Worm (Caenorhabditis elegans): ENCODE data around the gene Y105C5A.508.
"Not testable (repeated sequence)": the region's sequence is repeated elsewhere in the genome, so short reads cannot be mapped to it uniquely, and the experiment has no call there.

Gene Y105C5A.508

DNA sequence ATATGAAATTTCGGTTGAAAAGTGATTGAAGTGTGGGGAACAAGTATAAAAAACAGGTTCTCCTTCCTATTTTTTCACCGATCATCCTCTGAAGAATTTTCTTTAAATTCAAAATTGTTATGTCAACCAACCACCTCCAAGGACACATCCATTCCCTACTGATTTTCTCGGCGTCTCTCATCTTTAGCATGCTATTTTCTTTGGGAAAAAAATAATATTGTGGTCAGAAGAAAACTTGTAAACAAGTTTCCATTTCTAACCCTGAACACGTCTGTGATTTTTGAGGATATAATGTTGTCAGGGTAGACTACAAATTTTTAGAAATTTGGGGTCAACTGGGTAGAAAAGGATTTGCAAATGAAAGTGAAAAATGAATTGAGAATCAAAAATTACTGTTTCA is 33.9 kb downstream of the Y105C5A.508 start:
- no peak for TF ChIP-seq F23B12.7 (tag; optimal IDR thresholded peaks at IDR 0.05; ENCODE audit: insufficient read depth)

DNA sequence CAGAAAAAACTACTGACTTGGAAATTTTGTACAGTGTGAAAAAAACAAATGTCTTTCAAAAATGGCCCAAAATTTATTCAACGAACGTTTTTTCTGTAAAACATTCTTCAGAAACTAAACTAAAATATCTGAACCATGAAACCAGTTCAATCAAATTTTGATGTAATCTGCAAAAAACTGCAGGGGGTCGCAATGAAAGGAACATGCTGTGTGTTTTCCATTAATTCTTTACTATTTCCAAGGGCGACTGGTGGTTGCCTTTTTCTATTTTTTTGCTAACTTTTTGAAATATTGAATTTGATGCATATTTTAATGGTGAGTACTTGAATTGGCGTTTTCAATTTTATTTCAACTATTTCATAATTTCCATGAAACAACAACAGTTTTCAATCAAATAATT is 47.5 kb downstream of the Y105C5A.508 start, which contains the start of gene Y105C5A.9:
Gene Y105C5A.9, plus strand, starts transcription at position 301 of the 400 bp plus-strand sequence.
- TF ChIP-seq ekl-4 (GFP tag; IDR thresholded peaks at IDR 0.05) (no peak), Y95B8A.8 (GFP tag; IDR thresholded peaks at IDR 0.05) (no peak), Y56A3A.18 (GFP tag; IDR thresholded peaks at IDR 0.05) (no peak), mes-4 (tag; optimal IDR thresholded peaks at IDR 0.05) (no peak), gei-17 (GFP tag; optimal IDR thresholded peaks at IDR 0.05) (no peak), K11D2.4 (GFP tag; IDR thresholded peaks at IDR 0.05) (no peak), akir-1 (GFP tag; optimal IDR thresholded peaks at IDR 0.05) (no peak), pha-4 (tag; optimal IDR thresholded peaks at IDR 0.05) (no peak), ceh-91 (GFP tag; IDR thresholded peaks at IDR 0.05) (no peak), F39B2.1 (GFP tag; IDR thresholded peaks at IDR 0.05) (no peak), F52B5.7 (tag; optimal IDR thresholded peaks at IDR 0.05) (no peak), die-1 (tag; optimal IDR thresholded peaks at IDR 0.05) (no peak), ztf-3 (GFP tag; optimal IDR thresholded peaks at IDR 0.05) (no peak), lsl-1 (GFP tag; optimal IDR thresholded peaks at IDR 0.05) (no peak), ceh-100 (GFP tag; IDR thresholded peaks at IDR 0.05) (no peak), unc-62 (GFP tag; optimal IDR thresholded peaks at IDR 0.05) (no peak), hrde-1 (tag; optimal IDR thresholded peaks at IDR 0.05; ENCODE audit: borderline replicate concordance) (no peak), T26A5.8 (tag; optimal IDR thresholded peaks at IDR 0.05) (no peak), him-1 (tag; optimal IDR thresholded peaks at IDR 0.05) (no peak)

DNA sequence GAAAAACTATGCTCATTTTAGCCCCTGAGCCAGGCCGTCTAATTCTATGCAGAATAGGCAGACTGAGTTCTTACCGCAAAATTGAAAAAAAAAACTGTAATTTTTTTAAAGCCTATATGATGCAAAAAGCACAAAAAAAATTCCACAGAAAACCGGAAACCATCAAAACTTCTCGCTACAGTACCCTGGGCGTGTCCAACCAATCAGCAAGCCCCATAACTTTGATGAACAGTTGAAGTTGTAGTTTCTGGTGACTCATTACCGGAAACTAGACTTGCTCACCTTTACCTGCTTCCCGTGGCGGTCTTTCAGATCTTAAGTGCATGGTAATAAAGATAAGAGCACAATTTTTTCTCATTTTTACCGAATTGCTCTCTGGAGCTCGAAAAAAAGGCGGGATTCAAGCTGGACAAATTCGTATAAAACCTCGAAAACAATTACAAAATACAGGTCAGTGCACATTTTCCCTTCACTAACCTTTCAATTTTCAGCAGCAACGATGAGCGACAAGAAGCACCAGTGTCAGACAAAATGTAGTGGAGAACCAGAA is 50.6 kb downstream of the Y105C5A.508 start, which contains the start of gene Y105C5A.1274:
Gene Y105C5A.1274, plus strand, starts transcription at position 500 of the 550 bp plus-strand sequence.
- TF ChIP-seq nfyb-1 (GFP tag; IDR thresholded peaks at IDR 0.05): peak; percentile 92

DNA sequence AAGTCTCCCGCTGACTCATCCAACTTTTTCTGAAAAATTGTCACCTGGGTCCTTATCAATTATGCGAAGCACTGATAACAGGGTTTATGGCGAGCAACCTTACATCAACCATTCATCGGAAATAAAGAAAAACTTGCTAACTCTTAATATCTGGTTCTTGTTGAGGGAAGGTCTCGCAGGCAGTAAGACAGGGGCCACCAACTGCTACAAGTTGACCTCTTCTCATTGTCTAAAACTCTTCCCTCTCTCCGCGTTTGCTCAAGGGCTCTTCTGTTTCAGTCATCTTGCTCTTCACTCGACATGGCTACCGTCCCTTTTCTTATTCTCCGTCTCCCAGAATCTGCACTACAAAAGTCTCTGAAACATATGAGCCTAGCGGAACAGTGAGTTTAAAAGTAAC is 51.7 kb downstream of the Y105C5A.508 start, which contains the start of gene Y105C5A.10:
Gene Y105C5A.10, plus strand, starts transcription at position 301 of the 400 bp plus-strand sequence.
- TF ChIP-seq ceh-40 (GFP tag; IDR thresholded peaks at IDR 0.05); F22D6.2 (tag; optimal IDR thresholded peaks at IDR 0.05); dpl-1 (GFP tag; optimal IDR thresholded peaks at IDR 0.05): not testable (repeated sequence)
